Fruit fly (Drosophila melanogaster) whole organism, embryonic: Measurements from ENCODE around the gene CG13982.
A peak's percentile ranks its signal among the peaks of the same experiment; 100 is the strongest.

Source experiments
- Awh ChIP-seq: fragments of 200-800 bp; sonication (Bioruptor generic); IDR thresholded peaks from 2 replicates; pipeline ENCODE4, ENCODE4 v1.3.6; 2022; ENCODE audit warnings: missing biosample characterization, missing genetic modification characterization
- BtbVII ChIP-seq: fragments of 200-800 bp; sonication (Bioruptor generic); optimal IDR thresholded peaks from 3 replicates; lab custom pipeline; 2017; ENCODE audit warnings: missing biosample characterization, mild to moderate bottlenecking, missing genetic modification characterization
- CG10267 ChIP-seq: fragments of 200-800 bp; sonication (Bioruptor generic); optimal IDR thresholded peaks from 2 replicates; lab custom pipeline; 2018; ENCODE audit warnings: missing biosample characterization, mild to moderate bottlenecking, missing genetic modification characterization, moderate library complexity
- CG10543 ChIP-seq: fragments of 200-800 bp; sonication (Bioruptor generic); optimal IDR thresholded peaks from 3 replicates; lab custom pipeline; 2017; ENCODE audit warnings: missing biosample characterization, mild to moderate bottlenecking, missing genetic modification characterization, moderate library complexity
- CG13424 ChIP-seq: fragments of 200-800 bp; sonication (Bioruptor generic); optimal IDR thresholded peaks from 2 replicates; lab custom pipeline; 2019; ENCODE audit warnings: missing biosample characterization, mild to moderate bottlenecking, missing genetic modification characterization, moderate library complexity
- CG14710 ChIP-seq: fragments of 200-800 bp; sonication (Bioruptor generic); optimal IDR thresholded peaks from 3 replicates; lab custom pipeline; 2019; ENCODE audit warnings: missing biosample characterization, mild to moderate bottlenecking, missing genetic modification characterization, moderate library complexity
- CG14965 ChIP-seq: fragments of 200-800 bp; sonication (Bioruptor generic); optimal IDR thresholded peaks from 2 replicates; lab custom pipeline; 2016; ENCODE audit warnings: missing biosample characterization, missing genetic modification characterization, borderline replicate concordance
- CG15514 ChIP-seq: fragments of 200-800 bp; sonication (Bioruptor generic); optimal IDR thresholded peaks from 3 replicates; lab custom pipeline; 2017; ENCODE audit warnings: missing biosample characterization, missing genetic modification characterization, mild to moderate bottlenecking, moderate library complexity, missing genetic modification reagents
- CG18599 ChIP-seq: fragments of 200-800 bp; sonication (Bioruptor generic); optimal IDR thresholded peaks from 3 replicates; lab custom pipeline; 2017; ENCODE audit warnings: missing biosample characterization, missing genetic modification characterization, mild to moderate bottlenecking, moderate library complexity, missing genetic modification reagents
- CG2712 ChIP-seq: fragments of 200-800 bp; optimal IDR thresholded peaks from 3 replicates; lab custom pipeline; 2019; ENCODE audit warnings: missing biosample characterization, mild to moderate bottlenecking, missing genetic modification characterization, moderate library complexity
- CG3163 ChIP-seq: fragments of 200-800 bp; sonication (Bioruptor generic); optimal IDR thresholded peaks from 3 replicates; lab custom pipeline; 2016; ENCODE audit warnings: missing biosample characterization, missing genetic modification characterization
- CG34376 ChIP-seq: fragments of 200-800 bp; sonication (Bioruptor generic); optimal IDR thresholded peaks from 2 replicates; lab custom pipeline; 2018; ENCODE audit warnings: missing biosample characterization, mild to moderate bottlenecking, missing genetic modification characterization
- CG3847 ChIP-seq: fragments of 200-800 bp; sonication (Bioruptor generic); IDR thresholded peaks from 2 replicates; pipeline ENCODE4 v1.3.6; 2022; ENCODE audit warnings: missing biosample characterization, missing genetic modification characterization
- CG5180 ChIP-seq: fragments of 200-800 bp; sonication (Bioruptor generic); optimal IDR thresholded peaks from 3 replicates; lab custom pipeline; 2017; ENCODE audit warnings: missing biosample characterization, missing genetic modification characterization, mild to moderate bottlenecking, moderate library complexity, missing genetic modification reagents
- CG6765 ChIP-seq: fragments of 200-800 bp; sonication (Bioruptor generic); optimal IDR thresholded peaks from 3 replicates; lab custom pipeline; 2017; ENCODE audit warnings: missing biosample characterization, mild to moderate bottlenecking, missing genetic modification characterization
- CG7745 ChIP-seq: fragments of 200-800 bp; sonication (Bioruptor generic); optimal IDR thresholded peaks from 2 replicates; lab custom pipeline; 2018; ENCODE audit warnings: missing biosample characterization, mild to moderate bottlenecking, missing genetic modification characterization, moderate library complexity
- CG7928 ChIP-seq: fragments of 200-800 bp; sonication (Bioruptor generic); optimal IDR thresholded peaks from 2 replicates; lab custom pipeline; 2017; ENCODE audit warnings: missing biosample characterization, mild to moderate bottlenecking, missing genetic modification characterization
- CG8290 ChIP-seq, 3 experiments: fragments of 200-800 bp; sonication (Bioruptor generic); optimal IDR thresholded peaks; 2 replicates each; lab custom pipeline; 2016 to 2019; ENCODE audit warnings: missing biosample characterization in 3 of 3, missing genetic modification characterization in 3 of 3, mild to moderate bottlenecking in 2 of 3, moderate library complexity in 1 of 3
- CG8924 ChIP-seq: fragments of 200-800 bp; optimal IDR thresholded peaks from 3 replicates; lab custom pipeline; 2019; ENCODE audit warnings: missing biosample characterization, mild to moderate bottlenecking, missing genetic modification characterization, moderate library complexity
- CG9876 ChIP-seq: fragments of 200-800 bp; sonication (Bioruptor generic); optimal IDR thresholded peaks from 2 replicates; lab custom pipeline; 2016; ENCODE audit warnings: missing biosample characterization, missing genetic modification characterization
- CTCF ChIP-seq: fragments of 200-800 bp; sonication (Bioruptor generic); optimal IDR thresholded peaks from 2 replicates; lab custom pipeline; 2017; ENCODE audit warnings: missing biosample characterization, mild to moderate bottlenecking, missing genetic modification characterization, moderate library complexity
- D19A ChIP-seq: fragments of 200-800 bp; optimal IDR thresholded peaks from 3 replicates; lab custom pipeline; 2019; ENCODE audit warnings: missing biosample characterization, mild to moderate bottlenecking, missing genetic modification characterization, moderate library complexity
- Hr51 ChIP-seq, 2 experiments: fragments of 200-800 bp; sonication (Bioruptor generic); optimal IDR thresholded peaks; 2 replicates in 1 of 2; 3 replicates in 1 of 2; lab custom pipeline; 2016 to 2018; ENCODE audit warnings: missing biosample characterization in 2 of 2, missing genetic modification characterization in 2 of 2, mild to moderate bottlenecking in 1 of 2, moderate library complexity in 1 of 2
- Hr78 ChIP-seq, 2 experiments: fragments of 200-800 bp in 1 of 2; fragments of >200 bp in 1 of 2; sonication (Bioruptor generic) in 1 of 2; optimal IDR thresholded peaks; 2 replicates each; lab custom pipeline; 2017 to 2019; ENCODE audit warnings: missing biosample characterization in 2 of 2, missing genetic modification characterization in 2 of 2, mild to moderate bottlenecking in 1 of 2, moderate library complexity in 1 of 2
- Hsf ChIP-seq: fragments of 200-800 bp; sonication (Bioruptor generic); optimal IDR thresholded peaks from 3 replicates; lab custom pipeline; 2016; ENCODE audit warnings: missing biosample characterization, missing genetic modification characterization
- Kr ChIP-seq: fragments of 200-800 bp; sonication (Bioruptor generic); optimal IDR thresholded peaks from 2 replicates; lab custom pipeline; 2017; ENCODE audit warnings: missing biosample characterization, mild to moderate bottlenecking, missing genetic modification characterization
- Lpt ChIP-seq: fragments of >200 bp; optimal IDR thresholded peaks from 2 replicates; lab custom pipeline; 2018; ENCODE audit warnings: missing biosample characterization, missing genetic modification characterization
- MESR4 ChIP-seq: fragments of 200-800 bp; sonication (Bioruptor generic); optimal IDR thresholded peaks from 2 replicates; lab custom pipeline; 2018; ENCODE audit warnings: missing biosample characterization, mild to moderate bottlenecking, missing genetic modification characterization, moderate library complexity
- Max ChIP-seq: fragments of 200-800 bp; sonication (Bioruptor generic); optimal IDR thresholded peaks from 2 replicates; lab custom pipeline; 2016; ENCODE audit warnings: missing biosample characterization, mild to moderate bottlenecking, missing genetic modification characterization
- NC2α ChIP-seq: fragments of 200-800 bp; sonication (Bioruptor generic); optimal IDR thresholded peaks from 2 replicates; lab custom pipeline; 2016; ENCODE audit warnings: missing biosample characterization, missing genetic modification characterization
- NfI ChIP-seq: fragments of 200-800 bp; sonication (Bioruptor generic); optimal IDR thresholded peaks from 3 replicates; lab custom pipeline; 2018; ENCODE audit warnings: missing biosample characterization, mild to moderate bottlenecking, missing genetic modification characterization, moderate library complexity
- PHDP ChIP-seq: fragments of 200-800 bp; sonication (Bioruptor generic); optimal IDR thresholded peaks from 3 replicates; lab custom pipeline; 2018; ENCODE audit warnings: missing biosample characterization, mild to moderate bottlenecking, missing genetic modification characterization, moderate library complexity
- Poxn ChIP-seq: fragments of 200-800 bp; sonication (Bioruptor generic); IDR thresholded peaks from 2 replicates; pipeline ENCODE4 v1.3.6; 2022; ENCODE audit warnings: missing biosample characterization, missing genetic modification characterization
- Sox102F ChIP-seq: fragments of 200-800 bp; sonication (Bioruptor generic); optimal IDR thresholded peaks from 2 replicates; lab custom pipeline; 2018; ENCODE audit warnings: missing biosample characterization, mild to moderate bottlenecking, missing genetic modification characterization, moderate library complexity
- chn ChIP-seq: fragments of 200-800 bp; sonication (Bioruptor generic); optimal IDR thresholded peaks from 2 replicates; lab custom pipeline; 2016; ENCODE audit warnings: missing biosample characterization, missing genetic modification characterization
- ems ChIP-seq: fragments of 200-800 bp; sonication (Bioruptor generic); optimal IDR thresholded peaks from 3 replicates; lab custom pipeline; 2016; ENCODE audit warnings: missing biosample characterization, missing genetic modification characterization
- exex ChIP-seq: fragments of 200-800 bp; sonication (Bioruptor generic); optimal IDR thresholded peaks from 4 replicates; lab custom pipeline; 2018; ENCODE audit warnings: missing biosample characterization, mild to moderate bottlenecking, missing genetic modification characterization, moderate library complexity
- ftz-f1 ChIP-seq: fragments of 200-800 bp; sonication (Bioruptor generic); optimal IDR thresholded peaks from 2 replicates; lab custom pipeline; 2016; ENCODE audit warnings: missing biosample characterization, missing genetic modification characterization
- grn ChIP-seq: fragments of 200-800 bp; sonication (Bioruptor generic); optimal IDR thresholded peaks from 3 replicates; lab custom pipeline; 2017; ENCODE audit warnings: missing biosample characterization, missing genetic modification characterization
- lab ChIP-seq: fragments of 200-800 bp; sonication (Bioruptor generic); optimal IDR thresholded peaks from 3 replicates; lab custom pipeline; 2017; ENCODE audit warnings: missing biosample characterization, missing genetic modification characterization, mild to moderate bottlenecking, moderate library complexity, missing genetic modification reagents
- mirr ChIP-seq: fragments of 200-800 bp; sonication (Bioruptor generic); optimal IDR thresholded peaks from 3 replicates; lab custom pipeline; 2018; ENCODE audit warnings: missing biosample characterization, mild to moderate bottlenecking, missing genetic modification characterization
- nom ChIP-seq: fragments of 200-800 bp; sonication (Bioruptor generic); optimal IDR thresholded peaks from 2 replicates; lab custom pipeline; 2017; ENCODE audit warnings: missing biosample characterization, missing genetic modification characterization, mild to moderate bottlenecking, moderate library complexity, missing genetic modification reagents
- pan ChIP-seq, 4 experiments: fragments of >200 bp in 3 of 4; fragments of 200-800 bp in 1 of 4; sonication (Bioruptor generic) in 1 of 4; optimal IDR thresholded peaks in 3 of 4; IDR thresholded peaks in 1 of 4; 2 replicates each; pipeline versions ENCODE4 v1.3.6 to Lab custom; 2017 to 2022; ENCODE audit warnings: missing biosample characterization in 2 of 4, missing genetic modification characterization in 2 of 4, mixed read lengths in 1 of 4
- rib ChIP-seq: fragments of 200-800 bp; sonication (Bioruptor generic); IDR thresholded peaks from 2 replicates; pipeline ENCODE4 v1.3.6; 2022; ENCODE audit warnings: missing biosample characterization, missing genetic modification characterization
- run ChIP-seq: fragments of 200-800 bp; sonication (Bioruptor generic); optimal IDR thresholded peaks from 3 replicates; lab custom pipeline; 2018; ENCODE audit warnings: missing biosample characterization, mild to moderate bottlenecking, missing genetic modification characterization
- salm ChIP-seq: fragments of 200-800 bp; sonication (Bioruptor generic); optimal IDR thresholded peaks from 2 replicates; lab custom pipeline; 2018; ENCODE audit warnings: missing biosample characterization, mild to moderate bottlenecking, missing genetic modification characterization
- sens ChIP-seq: fragments of 200-800 bp; sonication (Bioruptor generic); peaks from one replicate; lab custom pipeline; 2016; ENCODE audit warnings: missing biosample characterization, missing genetic modification characterization
- sug ChIP-seq: fragments of 200-800 bp; optimal IDR thresholded peaks from 2 replicates; lab custom pipeline; 2019; ENCODE audit warnings: missing biosample characterization, mild to moderate bottlenecking, missing genetic modification characterization, moderate library complexity
- trem ChIP-seq: fragments of 200-800 bp; optimal IDR thresholded peaks from 3 replicates; lab custom pipeline; 2019; ENCODE audit warnings: missing biosample characterization, mild to moderate bottlenecking, missing genetic modification characterization, moderate library complexity
- zen ChIP-seq: fragments of 200-800 bp; sonication (Bioruptor generic); optimal IDR thresholded peaks from 3 replicates; lab custom pipeline; 2018; ENCODE audit warnings: missing biosample characterization, mild to moderate bottlenecking, missing genetic modification characterization, moderate library complexity

Gene CG13982

dm6 chr2L:6447581-6448333 lies 35.6 kb downstream of the CG13982 start (continued):
- no peak for TF ChIP-seq CG2712 (tag; lab: Kevin White, UChicago)
- TF ChIP-seq ems = no peak
- no peak for TF ChIP-seq CG8290 (GFP tag; optimal IDR thresholded peaks at IDR 0.05; lab: Kevin White, UChicago)
- TF ChIP-seq CG8290 (tag; optimal IDR thresholded peaks at IDR 0.05; lab: Kevin White, UChicago) = no peak
- TF ChIP-seq NfI (GFP tag; lab: Kevin White, UChicago) = no peak
- peak; percentile 14 for TF ChIP-seq MESR4 (GFP tag; lab: Kevin White, UChicago)
- peak; percentile 22 for TF ChIP-seq run
- no peak for TF ChIP-seq CG7745 (tag; lab: Kevin White, UChicago)
- TF ChIP-seq CG5180 = peak; percentile 99
- TF ChIP-seq ftz-f1 (GFP tag; lab: Kevin White, UChicago) = peak; percentile 40
- no peak for TF ChIP-seq zen (tag; lab: Kevin White, UChicago)
- TF ChIP-seq grn (GFP tag; lab: Kevin White, UChicago) = peak; percentile 75
- no peak for TF ChIP-seq chn (GFP tag; lab: Kevin White, UChicago)
- TF ChIP-seq CG10543 = peak; percentile 45
- TF ChIP-seq mirr (GFP tag; lab: Kevin White, UChicago) = peak; percentile 55
- peak; percentile 18 for TF ChIP-seq BtbVII (GFP tag; lab: Kevin White, UChicago)
- no peak for TF ChIP-seq Kr
- TF ChIP-seq sens (GFP tag; lab: Kevin White, UChicago) = no peak
- TF ChIP-seq Poxn = no peak
- peak; percentile 32; the same call in 1 of the 2 replicates for TF ChIP-seq rib (GFP tag; lab: Robert Waterston, UW)
- no peak for TF ChIP-seq Sox102F
- TF ChIP-seq CG15514 (GFP tag; lab: Kevin White, UChicago) = peak; percentile 34
- peak in 1 of 2 experiments; percentile 67 for TF ChIP-seq Hr78 (GFP tag; optimal IDR thresholded peaks at IDR 0.05; lab: Kevin White, UChicago)
- TF ChIP-seq Hsf (GFP tag; lab: Kevin White, UChicago) = no peak
- no peak for TF ChIP-seq Max
- TF ChIP-seq CG6765 (GFP tag; lab: Kevin White, UChicago) = peak; percentile 32
- no peak for TF ChIP-seq Lpt (GFP tag; lab: Kevin White, UChicago)
- peak; percentile 11 for TF ChIP-seq CG18599 (GFP tag; lab: Kevin White, UChicago)
- TF ChIP-seq NC2α (GFP tag; lab: Kevin White, UChicago) = no peak
- no peak for TF ChIP-seq PHDP (tag; lab: Kevin White, UChicago)
- peak; percentile 75 for TF ChIP-seq CG34376 (GFP tag; lab: Kevin White, UChicago)
- no peak for TF ChIP-seq CG14965
- TF ChIP-seq nom = peak; percentile 78
- TF ChIP-seq exex (tag; lab: Kevin White, UChicago) = peak; percentile 85
- no peak for TF ChIP-seq CG3847 (GFP tag; lab: Robert Waterston, UW)
- TF ChIP-seq Awh (GFP tag; lab: Robert Waterston, UW) = peak; percentile 29; the same call in 1 of the 2 replicates
- TF ChIP-seq CG13424 (tag; lab: Kevin White, UChicago) = no peak
- peak; percentile 24 for TF ChIP-seq lab (GFP tag; lab: Kevin White, UChicago)
- TF ChIP-seq sug = peak; percentile 88

DNA sequence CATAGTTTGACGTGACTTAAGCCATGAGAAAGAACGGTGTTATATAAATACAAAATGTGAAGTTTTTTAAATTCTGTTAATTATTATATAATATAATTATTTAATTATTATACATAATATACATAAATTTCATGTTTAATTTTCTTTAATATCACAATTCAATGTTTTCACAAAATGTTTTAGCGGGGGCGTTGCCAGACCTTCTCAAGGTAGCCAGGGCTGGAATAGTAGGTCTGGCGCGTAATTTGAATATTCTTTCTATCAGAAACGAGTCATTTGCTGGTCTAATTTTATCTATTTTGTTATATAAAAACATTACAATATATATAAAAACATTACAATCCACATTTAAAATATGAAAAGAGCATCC lies 36.2 kb downstream of the CG13982 start, which contains the start of gene Acox3:
TSS of gene Acox3 (minus strand) at position 70 of the 370 bp plus-strand sequence.
- no peak for TF ChIP-seq salm
- TF ChIP-seq D19A (tag; lab: Kevin White, UChicago) = peak; percentile 7
- no peak for TF ChIP-seq Kr
- TF ChIP-seq Hr51 (GFP tag; optimal IDR thresholded peaks at IDR 0.05; lab: Kevin White, UChicago) = no peak
- TF ChIP-seq pan (optimal IDR thresholded peaks at IDR 0.05; lab: Kevin White, UChicago) = no peak
- TF ChIP-seq pan (GFP tag; optimal IDR thresholded peaks at IDR 0.05 in 1 of 2, IDR thresholded peaks at IDR 0.05 in 1 of 2) = no peak
- TF ChIP-seq CG8924 (tag; lab: Kevin White, UChicago) = peak; percentile 24
- TF ChIP-seq trem (tag; lab: Kevin White, UChicago) = peak; percentile 68
- peak; percentile 59 for TF ChIP-seq CG14710 (tag; lab: Kevin White, UChicago)
- TF ChIP-seq CTCF (GFP tag; lab: Kevin White, UChicago) = peak; percentile 35
- TF ChIP-seq CG10267 (tag; lab: Kevin White, UChicago) = peak; percentile 39
- peak; percentile 94 for TF ChIP-seq CG7928 (GFP tag; lab: Kevin White, UChicago)
- TF ChIP-seq CG3163 (GFP tag; lab: Kevin White, UChicago) = no peak
- TF ChIP-seq CG9876 (GFP tag; lab: Kevin White, UChicago) = no peak
